Fruit fly (Drosophila melanogaster) whole organism, prepupa: ENCODE measurements around the gene Hibch.
A peak's percentile ranks its signal among the peaks of the same experiment; 100 is the strongest.

Experiments
- Blimp-1 ChIP-seq: fragments of 200-800 bp; sonication (Bioruptor generic); optimal IDR thresholded peaks from 3 replicates; lab custom pipeline; 2017; ENCODE audit warnings: missing biosample characterization, missing genetic modification characterization, mild to moderate bottlenecking, moderate library complexity, missing genetic modification reagents
- CG11294 ChIP-seq: fragments of 200-800 bp; sonication (Bioruptor generic); IDR thresholded peaks from 2 replicates; pipeline ENCODE4 v1.3.6; 2022; ENCODE audit warnings: missing biosample characterization, missing genetic modification characterization
- CG15336 ChIP-seq: fragments of 200-800 bp; sonication (Bioruptor generic); IDR thresholded peaks from 2 replicates; pipeline ENCODE4 v1.3.6; 2022; ENCODE audit warnings: missing biosample characterization, missing genetic modification characterization
- CG1621 ChIP-seq: fragments of 200-800 bp; sonication (Bioruptor generic); optimal IDR thresholded peaks from 3 replicates; lab custom pipeline; 2018; ENCODE audit warnings: missing biosample characterization, mild to moderate bottlenecking, missing genetic modification characterization
- CG16779 ChIP-seq: fragments of 200-800 bp; sonication (Bioruptor generic); optimal IDR thresholded peaks from 3 replicates; lab custom pipeline; 2017; ENCODE audit warnings: missing biosample characterization, mild to moderate bottlenecking, missing genetic modification characterization
- CG3032 ChIP-seq: fragments of 200-800 bp; optimal IDR thresholded peaks from 2 replicates; lab custom pipeline; 2019; ENCODE audit warnings: missing biosample characterization, mild to moderate bottlenecking, missing genetic modification characterization, moderate library complexity
- CG31627 ChIP-seq: fragments of 200-800 bp; sonication (Bioruptor generic); optimal IDR thresholded peaks from 3 replicates; lab custom pipeline; 2016; ENCODE audit warnings: missing biosample characterization, missing genetic modification characterization
- CG32006 ChIP-seq: fragments of 200-800 bp; sonication (Bioruptor generic); optimal IDR thresholded peaks from 3 replicates; lab custom pipeline; 2017; ENCODE audit warnings: missing biosample characterization, mild to moderate bottlenecking, missing genetic modification characterization
- CG34406 ChIP-seq: fragments of 200-800 bp; sonication (Bioruptor generic); optimal IDR thresholded peaks from 3 replicates; lab custom pipeline; 2016; ENCODE audit warnings: missing biosample characterization, missing genetic modification characterization
- CG3919 ChIP-seq: fragments of 200-800 bp; sonication (Bioruptor generic); optimal IDR thresholded peaks from 3 replicates; lab custom pipeline; 2016; ENCODE audit warnings: missing biosample characterization, missing genetic modification characterization
- CG4318 ChIP-seq: fragments of 200-800 bp; sonication (Bioruptor generic); optimal IDR thresholded peaks from 3 replicates; lab custom pipeline; 2017; ENCODE audit warnings: missing biosample characterization, mild to moderate bottlenecking, missing genetic modification characterization
- CG6792 ChIP-seq: fragments of 200-800 bp; sonication (Bioruptor generic); optimal IDR thresholded peaks from 3 replicates; lab custom pipeline; 2016; ENCODE audit warnings: missing biosample characterization, missing genetic modification characterization
- CG6808 ChIP-seq: fragments of 200-800 bp; sonication (Bioruptor generic); optimal IDR thresholded peaks from 3 replicates; lab custom pipeline; 2017; ENCODE audit warnings: missing biosample characterization, missing genetic modification characterization, mild to moderate bottlenecking, moderate library complexity, missing genetic modification reagents
- CG6854 ChIP-seq: fragments of 200-800 bp; sonication (Bioruptor generic); optimal IDR thresholded peaks from 2 replicates; lab custom pipeline; 2017; ENCODE audit warnings: missing biosample characterization, mild to moderate bottlenecking, missing genetic modification characterization
- CG8119 ChIP-seq: fragments of 200-800 bp; sonication (Bioruptor generic); IDR thresholded peaks from 3 replicates; pipeline ENCODE4 v1.3.6; 2022; ENCODE audit warnings: missing biosample characterization, missing genetic modification characterization
- CG8319 ChIP-seq: fragments of 200-800 bp; sonication (Bioruptor generic); optimal IDR thresholded peaks from 3 replicates; lab custom pipeline; 2016; ENCODE audit warnings: missing biosample characterization, missing genetic modification characterization
- CG8632 ChIP-seq: fragments of 200-800 bp; sonication (Bioruptor generic); optimal IDR thresholded peaks from 3 replicates; lab custom pipeline; 2016; ENCODE audit warnings: missing biosample characterization, missing genetic modification characterization
- CG9139 ChIP-seq: fragments of 200-800 bp; sonication (Bioruptor generic); optimal IDR thresholded peaks from 3 replicates; lab custom pipeline; 2017; ENCODE audit warnings: missing biosample characterization, mild to moderate bottlenecking, missing genetic modification characterization
- Eip93F ChIP-seq: fragments of 200-800 bp; sonication (Bioruptor generic); optimal IDR thresholded peaks from 2 replicates; lab custom pipeline; 2016; ENCODE audit warnings: missing biosample characterization, mild to moderate bottlenecking, missing genetic modification characterization
- Ets21C ChIP-seq: fragments of 200-800 bp; sonication (Bioruptor generic); optimal IDR thresholded peaks from 3 replicates; lab custom pipeline; 2016; ENCODE audit warnings: missing biosample characterization, missing genetic modification characterization
- Ets96B ChIP-seq: fragments of 200-800 bp; optimal IDR thresholded peaks from 2 replicates; lab custom pipeline; 2019; ENCODE audit warnings: missing biosample characterization, mild to moderate bottlenecking, missing genetic modification characterization, moderate library complexity
- Gug ChIP-seq: fragments of 200-800 bp; sonication (Bioruptor generic); IDR thresholded peaks from 2 replicates; pipeline ENCODE4 v1.3.6; 2022; ENCODE audit warnings: missing biosample characterization, missing genetic modification characterization
- Lpt ChIP-seq: fragments of 200-800 bp; sonication (Bioruptor generic); optimal IDR thresholded peaks from 3 replicates; lab custom pipeline; 2016; ENCODE audit warnings: missing biosample characterization, missing genetic modification characterization
- Met ChIP-seq: fragments of 200-800 bp; sonication (Bioruptor generic); optimal IDR thresholded peaks from 3 replicates; lab custom pipeline; 2016; ENCODE audit warnings: missing biosample characterization, missing genetic modification characterization
- OdsH ChIP-seq: fragments of 200-800 bp; sonication (Bioruptor generic); optimal IDR thresholded peaks from 3 replicates; lab custom pipeline; 2016; ENCODE audit warnings: missing biosample characterization, missing genetic modification characterization
- Sox102F ChIP-seq: fragments of 200-800 bp; sonication (Bioruptor generic); optimal IDR thresholded peaks from 2 replicates; lab custom pipeline; 2016; ENCODE audit warnings: missing biosample characterization, mild to moderate bottlenecking, missing genetic modification characterization
- Sox14 ChIP-seq: fragments of 200-800 bp; sonication (Bioruptor generic); optimal IDR thresholded peaks from 3 replicates; lab custom pipeline; 2016; ENCODE audit warnings: missing biosample characterization, missing genetic modification characterization
- Sox15 ChIP-seq: fragments of 200-800 bp; sonication (Bioruptor generic); optimal IDR thresholded peaks from 3 replicates; lab custom pipeline; 2016; ENCODE audit warnings: missing biosample characterization, missing genetic modification characterization
- achi ChIP-seq: fragments of 200-800 bp; sonication (Bioruptor generic); optimal IDR thresholded peaks from 3 replicates; lab custom pipeline; 2016; ENCODE audit warnings: missing biosample characterization, missing genetic modification characterization
- acj6 ChIP-seq: fragments of 200-800 bp; sonication (Bioruptor generic); optimal IDR thresholded peaks from 3 replicates; lab custom pipeline; 2016; ENCODE audit warnings: missing biosample characterization, missing genetic modification characterization
- cyc ChIP-seq: fragments of 200-800 bp; sonication (Bioruptor generic); optimal IDR thresholded peaks from 3 replicates; lab custom pipeline; 2016; ENCODE audit warnings: missing biosample characterization, missing genetic modification characterization
- dac ChIP-seq: fragments of 200-800 bp; sonication (Bioruptor generic); optimal IDR thresholded peaks from 2 replicates; lab custom pipeline; 2017; ENCODE audit warnings: missing biosample characterization, mild to moderate bottlenecking, missing genetic modification characterization
- dsx ChIP-seq: fragments of 200-800 bp; optimal IDR thresholded peaks from 3 replicates; lab custom pipeline; 2019; ENCODE audit warnings: missing biosample characterization, mild to moderate bottlenecking, missing genetic modification characterization, moderate library complexity; ENCODE audit not compliant: poor library complexity, severe bottlenecking
- eg ChIP-seq: fragments of 200-800 bp; sonication (Bioruptor generic); IDR thresholded peaks from 3 replicates; pipeline ENCODE4 v1.3.6; 2022; ENCODE audit warnings: missing biosample characterization, missing genetic modification characterization
- esn ChIP-seq: fragments of 200-800 bp; sonication (Bioruptor generic); optimal IDR thresholded peaks from 2 replicates; lab custom pipeline; 2016; ENCODE audit warnings: missing biosample characterization, mild to moderate bottlenecking, missing genetic modification characterization, moderate library complexity
- fd59A ChIP-seq: fragments of 200-800 bp; sonication (Bioruptor generic); optimal IDR thresholded peaks from 2 replicates; lab custom pipeline; 2017; ENCODE audit warnings: missing biosample characterization, mild to moderate bottlenecking, missing genetic modification characterization, missing genetic modification reagents
- fd85E ChIP-seq: fragments of 200-800 bp; sonication (Bioruptor generic); optimal IDR thresholded peaks from 3 replicates; lab custom pipeline; 2016; ENCODE audit warnings: missing biosample characterization, missing genetic modification characterization
- fkh ChIP-seq: fragments of 200-800 bp; sonication (Bioruptor generic); optimal IDR thresholded peaks from 3 replicates; lab custom pipeline; 2017; ENCODE audit warnings: missing biosample characterization, mild to moderate bottlenecking, missing genetic modification characterization, moderate library complexity
- lz ChIP-seq: fragments of 200-800 bp; sonication (Bioruptor generic); optimal IDR thresholded peaks from 3 replicates; lab custom pipeline; 2016; ENCODE audit warnings: missing biosample characterization, missing genetic modification characterization
- ss ChIP-seq, 2 experiments: fragments of 200-800 bp; sonication (Bioruptor generic); optimal IDR thresholded peaks; 2 replicates in 1 of 2; 3 replicates in 1 of 2; lab custom pipeline; 2017 to 2018; ENCODE audit warnings: mild to moderate bottlenecking in 2 of 2, missing biosample characterization in 2 of 2, missing genetic modification characterization in 2 of 2, moderate library complexity in 1 of 2
- svp ChIP-seq: fragments of 200-800 bp; sonication (Bioruptor generic); peaks from one replicate; lab custom pipeline; 2016; ENCODE audit warnings: missing biosample characterization, missing genetic modification characterization
- topi ChIP-seq: fragments of 200-800 bp; sonication (Bioruptor generic); optimal IDR thresholded peaks from 3 replicates; lab custom pipeline; 2016; ENCODE audit warnings: missing biosample characterization, missing genetic modification characterization

The Hibch gene

DNA sequence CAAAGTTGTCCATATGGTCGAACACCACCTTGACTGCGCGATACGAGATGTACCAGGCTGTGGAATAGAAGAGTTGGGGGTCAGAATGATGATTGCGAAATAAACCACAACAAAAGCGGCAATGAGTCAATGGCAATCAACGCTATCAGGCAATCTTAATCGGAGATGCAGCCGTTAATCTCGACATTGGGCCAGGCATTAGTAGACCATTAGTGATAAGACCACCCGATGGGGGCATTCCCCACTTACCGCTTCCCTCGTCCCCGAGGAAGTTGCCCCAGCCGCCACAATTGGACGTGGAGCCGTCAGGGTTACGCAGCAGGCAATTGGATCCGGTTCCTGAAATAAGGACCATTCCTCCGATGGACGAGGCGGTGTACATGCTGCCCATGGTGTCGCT is 17.9 kb upstream of the Hibch start:
- TF ChIP-seq CG16779 (tag; lab: Kevin White, UChicago) = no peak

DNA sequence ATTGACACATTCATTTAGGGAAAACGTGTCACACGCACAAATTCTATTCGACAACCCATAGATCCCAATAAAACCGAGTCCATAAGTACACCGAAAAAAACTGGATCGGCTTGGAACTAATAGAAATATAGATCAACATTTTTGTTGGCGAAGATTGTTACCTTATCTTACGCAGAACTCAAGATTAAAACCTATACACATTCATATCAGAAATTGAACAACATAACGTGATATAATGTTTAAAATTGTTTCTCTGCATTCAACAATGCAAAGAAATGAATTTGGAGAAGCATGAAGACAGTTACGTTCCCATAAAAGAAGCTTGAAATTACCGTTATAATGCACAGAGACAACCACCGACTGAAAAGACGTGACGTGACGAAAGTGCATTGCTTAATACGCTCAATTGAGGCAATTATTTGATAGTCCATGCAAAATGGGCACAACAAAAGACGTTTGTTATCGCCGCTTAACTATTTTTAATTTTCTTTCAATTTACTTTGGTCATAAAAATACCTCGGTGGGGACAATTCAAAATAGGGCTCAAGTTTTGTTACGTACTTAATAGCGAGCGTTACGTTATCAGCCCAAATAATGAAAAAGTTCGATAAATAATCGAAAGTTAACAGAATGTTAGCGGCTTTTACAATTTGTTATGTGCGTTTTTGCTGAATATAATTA is 16.8 kb upstream of the Hibch start, which contains the start of gene SerRS-m:
TSS of gene SerRS-m (plus strand) at position 616 of the 681 bp plus-strand sequence.
- TF ChIP-seq esn (GFP tag; lab: Kevin White, UChicago) (peak; percentile 2), CG9139 (GFP tag; lab: Kevin White, UChicago) (no peak)

DNA sequence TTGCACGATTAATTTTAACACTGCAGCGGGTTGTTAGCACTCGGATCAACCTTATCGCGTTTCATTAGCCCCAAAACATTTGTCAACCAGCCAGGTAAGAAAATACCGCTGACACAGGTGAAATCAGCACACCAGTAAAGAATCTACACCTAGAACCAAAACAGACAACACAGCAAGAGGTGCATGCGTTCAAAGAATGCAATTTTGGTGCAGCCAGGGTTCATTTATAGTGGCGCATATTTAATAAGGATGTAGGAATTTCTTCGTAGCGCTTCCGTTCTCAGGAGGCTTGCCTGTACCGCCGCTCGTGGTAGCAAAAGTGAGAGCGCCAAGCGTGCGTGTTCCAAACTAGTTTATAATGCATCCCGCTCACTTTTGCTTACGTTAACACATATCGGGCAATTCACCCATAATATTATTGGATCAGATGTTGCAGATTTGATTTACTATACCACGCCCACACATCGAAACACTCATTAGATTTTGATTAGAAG is 14.6 kb upstream of the Hibch start:
- TF ChIP-seq Gug (GFP tag; lab: Robert Waterston, UW) = peak; percentile 36; the same call in 1 of the 2 replicates
- TF ChIP-seq svp (GFP tag; lab: Kevin White, UChicago) = peak; percentile 71
- TF ChIP-seq Eip93F = no peak
- TF ChIP-seq cyc = no peak
- no peak for TF ChIP-seq fkh (GFP tag; lab: Kevin White, UChicago)
- peak; percentile 51; the same call in 2 of the 3 replicates for TF ChIP-seq eg
- TF ChIP-seq Blimp-1 = peak; percentile 75
- peak; percentile 57 for TF ChIP-seq CG15336 (GFP tag; lab: Robert Waterston, UW)
- no peak for TF ChIP-seq Sox14 (GFP tag; lab: Kevin White, UChicago)
- TF ChIP-seq CG11294 (GFP tag; lab: Robert Waterston, UW) = peak; percentile 21; the same call in 1 of the 2 replicates
- peak; percentile 11 for TF ChIP-seq CG31627 (GFP tag; lab: Kevin White, UChicago)

dm6 chr3R:15342926-15343685 is 13.9 kb upstream of the Hibch start, which contains the start of gene Nagk:
Nagk (minus strand) TSS chr3R:15343256.
- TF ChIP-seq Gug (GFP tag; lab: Robert Waterston, UW) = no peak
- TF ChIP-seq dac = peak; percentile 33
- peak; percentile 76 for TF ChIP-seq CG3919 (GFP tag; lab: Kevin White, UChicago)
- TF ChIP-seq Sox14 (GFP tag; lab: Kevin White, UChicago) = peak; percentile 83
- peak; percentile 64 for TF ChIP-seq CG34406 (GFP tag; lab: Kevin White, UChicago)
- peak; percentile 55 for TF ChIP-seq Ets21C (GFP tag; lab: Kevin White, UChicago)
- TF ChIP-seq topi = peak; percentile 82
- no peak for TF ChIP-seq fd85E (GFP tag; lab: Kevin White, UChicago)
- no peak for TF ChIP-seq CG1621 (tag; lab: Kevin White, UChicago)
- no peak for TF ChIP-seq ss (GFP tag; optimal IDR thresholded peaks at IDR 0.05; lab: Kevin White, UChicago)
- TF ChIP-seq CG4318 (GFP tag; lab: Kevin White, UChicago) = no peak
- peak; percentile 28 for TF ChIP-seq CG3032
- peak; percentile 92 for TF ChIP-seq svp (GFP tag; lab: Kevin White, UChicago)
- TF ChIP-seq CG6792 (GFP tag; lab: Kevin White, UChicago) = peak; percentile 63
- TF ChIP-seq CG8119 (GFP tag; lab: Robert Waterston, UW) = no peak
- peak; percentile 67 for TF ChIP-seq cyc
- peak; percentile 69 for TF ChIP-seq OdsH (GFP tag; lab: Kevin White, UChicago)
- TF ChIP-seq CG8632 (GFP tag; lab: Kevin White, UChicago) = peak; percentile 67
- peak; percentile 24; the same call in 2 of the 3 replicates for TF ChIP-seq eg
- peak; percentile 4 for TF ChIP-seq dsx (GFP tag; lab: Kevin White, UChicago)
- peak; percentile 67 for TF ChIP-seq achi
- TF ChIP-seq Sox102F (GFP tag; lab: Kevin White, UChicago) = no peak
- TF ChIP-seq fd59A (GFP tag; lab: Kevin White, UChicago) = peak; percentile 55
- peak; percentile 81 for TF ChIP-seq lz (GFP tag; lab: Kevin White, UChicago)
- peak; percentile 40 for TF ChIP-seq Sox15 (GFP tag; lab: Kevin White, UChicago)
- TF ChIP-seq CG6808 = no peak
- TF ChIP-seq esn (GFP tag; lab: Kevin White, UChicago) = peak; percentile 89
- TF ChIP-seq CG8319 (GFP tag; lab: Kevin White, UChicago) = peak; percentile 34
- TF ChIP-seq CG6854 = peak; percentile 32
- no peak for TF ChIP-seq Met
- peak; percentile 79 for TF ChIP-seq fkh (GFP tag; lab: Kevin White, UChicago)
- peak; percentile 87 for TF ChIP-seq CG32006 (GFP tag; lab: Kevin White, UChicago)
- TF ChIP-seq acj6 (GFP tag; lab: Kevin White, UChicago) = peak; percentile 75
- peak; percentile 25 for TF ChIP-seq Ets96B (tag; lab: Kevin White, UChicago)
- TF ChIP-seq Lpt = peak; percentile 29
